Fruit fly (Drosophila melanogaster): ENCODE data around the gene MED15.

DNA sequence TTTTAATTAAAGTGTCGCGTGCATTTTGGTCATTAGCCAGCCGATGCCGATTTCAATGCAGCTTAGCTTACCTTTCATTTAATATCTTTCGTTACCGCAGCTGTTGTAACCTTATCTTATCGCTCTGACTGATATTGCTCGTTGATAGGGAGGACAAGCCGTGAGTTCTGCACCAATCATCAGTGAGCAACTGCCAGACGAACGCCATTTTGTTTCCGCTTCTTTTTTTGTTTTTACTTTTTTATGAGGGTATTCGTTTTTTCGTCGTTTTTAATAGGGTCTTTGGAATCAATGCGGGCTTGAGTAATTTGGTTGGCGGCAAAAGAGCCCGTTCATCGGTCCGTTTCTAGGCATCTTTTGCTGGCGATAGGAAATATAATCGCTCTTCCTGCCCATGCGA is 32.2 kb downstream of the MED15 start:
- TF ChIP-seq GATAd (GFP tag; optimal IDR thresholded peaks at IDR 0.05) (no peak), br (GFP tag; optimal IDR thresholded peaks at IDR 0.05) (no peak), Myc (optimal IDR thresholded peaks at IDR 0.05) (no peak), brk (GFP tag; optimal IDR thresholded peaks at IDR 0.05) (no peak), foxo (GFP tag; optimal IDR thresholded peaks at IDR 0.05) (no peak), Dfd (GFP tag; optimal IDR thresholded peaks at IDR 0.05) (no peak)
